Fruit fly (Drosophila melanogaster): ENCODE results near the gene CG43098.

CG43098 gene

dm6 chr3L:3634107-3634737 is 24.6 kb upstream of the CG43098 start (continued):
- TF ChIP-seq CG7963 (GFP tag; IDR thresholded peaks at IDR 0.05; ENCODE audit: partially characterized antibody) (no peak), eve (GFP tag; optimal IDR thresholded peaks at IDR 0.05) (peak in 1 of 2 experiments; percentile 80), Lhr (GFP tag; optimal IDR thresholded peaks at IDR 0.05) (peak; percentile 27), C15 (GFP tag; IDR thresholded peaks at IDR 0.05) (no peak), CG30403 (GFP tag; optimal IDR thresholded peaks at IDR 0.05) (peak; percentile 49), Bteb2 (GFP tag; optimal IDR thresholded peaks at IDR 0.05) (no peak), CG5953 (GFP tag; IDR thresholded peaks at IDR 0.05) (0 out of 2 replicates have a peak, but pooled peaks have one; percentile 20), Drgx (GFP tag; IDR thresholded peaks at IDR 0.05) (peak; percentile 74), bigmax (GFP tag; optimal IDR thresholded peaks at IDR 0.05) (no peak), Jarid2 (GFP tag; optimal IDR thresholded peaks at IDR 0.05) (peak; percentile 5), pzg (GFP tag; optimal IDR thresholded peaks at IDR 0.05) (no peak), CG1529 (GFP tag; optimal IDR thresholded peaks at IDR 0.05) (peak; percentile 53), D19B (GFP tag; optimal IDR thresholded peaks at IDR 0.05) (no peak), CG3281 (GFP tag; optimal IDR thresholded peaks at IDR 0.05) (peak; percentile 21), mirr (GFP tag; optimal IDR thresholded peaks at IDR 0.05) (no peak), Adf1 (GFP tag; IDR thresholded peaks at IDR 0.05) (no peak), Lpt (GFP tag; optimal IDR thresholded peaks at IDR 0.05) (no peak), Atf6 (GFP tag; IDR thresholded peaks at IDR 0.05) (no peak), slbo (GFP tag; IDR thresholded peaks at IDR 0.05) (no peak), CG9727 (GFP tag; optimal IDR thresholded peaks at IDR 0.05) (peak; percentile 62), slp2 (GFP tag; optimal IDR thresholded peaks at IDR 0.05) (no peak), CG4820 (GFP tag; optimal IDR thresholded peaks at IDR 0.05) (peak; percentile 19), ap (GFP tag; IDR thresholded peaks at IDR 0.05) (peak; percentile 52; the same call in 1 of the 2 replicates), CG14860 (GFP tag; IDR thresholded peaks at IDR 0.05; ENCODE audit: partially characterized antibody) (no peak), CG3726 (GFP tag; IDR thresholded peaks at IDR 0.05) (0 out of 3 replicates have a peak, but pooled peaks have one; percentile 55), Doc2 (GFP tag; IDR thresholded peaks at IDR 0.05) (no peak), fd3F (GFP tag; optimal IDR thresholded peaks at IDR 0.05) (no peak), sqz (GFP tag; optimal IDR thresholded peaks at IDR 0.05) (peak; percentile 60), Dfd (GFP tag; optimal IDR thresholded peaks at IDR 0.05) (no peak), CG17612 (GFP tag; IDR thresholded peaks at IDR 0.05) (no peak), croc (GFP tag; conservative IDR thresholded peaks at IDR 0.05) (peak; percentile 63), Dref (GFP tag; IDR thresholded peaks at IDR 0.05) (no peak), pum (GFP tag; optimal IDR thresholded peaks at IDR 0.05) (no peak), CG6765 (GFP tag; optimal IDR thresholded peaks at IDR 0.05) (no peak), sna (GFP tag; IDR thresholded peaks at IDR 0.05; ENCODE audit: partially characterized antibody) (no peak), CG11696 (GFP tag; IDR thresholded peaks at IDR 0.05) (no peak), dysf (GFP tag; IDR thresholded peaks at IDR 0.05) (peak; percentile 61; the same call in 1 of the 3 replicates), CG6654 (GFP tag; optimal IDR thresholded peaks at IDR 0.05) (peak; percentile 16), kah (GFP tag; optimal IDR thresholded peaks at IDR 0.05) (peak; percentile 60), CG5180 (GFP tag; optimal IDR thresholded peaks at IDR 0.05) (peak; percentile 42), CG8388 (GFP tag; optimal IDR thresholded peaks at IDR 0.05) (peak; percentile 89), yki (optimal IDR thresholded peaks at IDR 0.05) (no peak), Spps (tag; optimal IDR thresholded peaks at IDR 0.05) (peak; percentile 75), CG7839 (tag; optimal IDR thresholded peaks at IDR 0.05) (peak; percentile 75), CG4730 (GFP tag; IDR thresholded peaks at IDR 0.05) (no peak), sc (optimal IDR thresholded peaks at IDR 0.05) (no peak), sc (GFP tag; optimal IDR thresholded peaks at IDR 0.05) (peak; percentile 56), tna (GFP tag; IDR thresholded peaks at IDR 0.05; ENCODE audit: partially characterized antibody) (no peak), CG1832 (GFP tag; optimal IDR thresholded peaks at IDR 0.05) (no peak), al (GFP tag; IDR thresholded peaks at IDR 0.05) (no peak), Sin3A (optimal IDR thresholded peaks at IDR 0.05) (no peak), Bdp1 (GFP tag; optimal IDR thresholded peaks at IDR 0.05) (no peak)

Data from whole organism, embryonic.